Worm (Caenorhabditis elegans) whole organism, L1 larva: ENCODE measurements around the gene vha-17.

Experiments used
- blmp-1 ChIP-seq: fragments of 150-350 bp; optimal IDR thresholded peaks from 2 replicates; lab custom pipeline; 2014; ENCODE audit warnings: missing biosample characterization, missing genetic modification characterization
- ceh-82 ChIP-seq, 3 experiments: fragments of 150-350 bp in 1 of 3; sonication (generic microtip) in 2 of 3; optimal IDR thresholded peaks; 2 replicates each; lab custom pipeline; 2014 to 2017; ENCODE audit warnings: missing biosample characterization in 3 of 3, missing genetic modification characterization in 3 of 3
- egl-27 ChIP-seq, 2 experiments: fragments of 150-350 bp in 1 of 2; sonication (generic microtip); optimal IDR thresholded peaks; 3 replicates each; lab custom pipeline; 2017 to 2018; ENCODE audit warnings: missing biosample characterization in 2 of 2, missing genetic modification characterization in 2 of 2, missing genetic modification reagents in 2 of 2
- elt-2 ChIP-seq: sonication (generic microtip); optimal IDR thresholded peaks from 2 replicates; lab custom pipeline; 2016; ENCODE audit warnings: missing genetic modification characterization, mild to moderate bottlenecking, inconsistent platforms, missing compliant biosample characterization, missing genetic modification reagents
- jun-1 ChIP-seq: fragments of 150-350 bp; optimal IDR thresholded peaks from 2 replicates; lab custom pipeline; 2014; ENCODE audit warnings: missing biosample characterization, missing genetic modification reagents, missing genetic modification characterization
- nhr-237 ChIP-seq: fragments of 150-350 bp; optimal IDR thresholded peaks from 2 replicates; lab custom pipeline; 2014; ENCODE audit warnings: missing biosample characterization, missing genetic modification characterization
- nhr-71 ChIP-seq: sonication (generic microtip); optimal IDR thresholded peaks from 2 replicates; lab custom pipeline; 2016; ENCODE audit warnings: mild to moderate bottlenecking, missing genetic modification characterization, moderate library complexity, missing compliant biosample characterization
- nhr-85 ChIP-seq: sonication (generic microtip); peaks from one replicate; lab custom pipeline; 2016; ENCODE audit warnings: missing genetic modification characterization, inconsistent platforms, missing compliant biosample characterization
- pqm-1 ChIP-seq: sonication (generic microtip); optimal IDR thresholded peaks from 3 replicates; lab custom pipeline; 2017; ENCODE audit warnings: missing biosample characterization, missing genetic modification characterization
- swsn-7 ChIP-seq: sonication (generic microtip); optimal IDR thresholded peaks from 2 replicates; lab custom pipeline; 2016; ENCODE audit warnings: missing genetic modification characterization, missing compliant biosample characterization

ce11 chrIV:9335552-9336251 is 14.1 kb downstream of the vha-17 start, which contains the start of the genes coa-4 and T20D3.14:
- TF ChIP-seq ceh-82 (tag; optimal IDR thresholded peaks at IDR 0.05; lab: Kevin White, UChicago) (peak in 2 of 3 experiments; percentile 6 to 26), jun-1 (tag; lab: Kevin White, UChicago) (no peak), blmp-1 (tag; lab: Kevin White, UChicago) (peak; percentile 39), elt-2 (peak; percentile 17), nhr-85 (tag; lab: Kevin White, UChicago) (peak; percentile 55), nhr-71 (tag; lab: Kevin White, UChicago) (peak; percentile 71), nhr-237 (tag; lab: Kevin White, UChicago) (no peak), egl-27 (tag; optimal IDR thresholded peaks at IDR 0.05; lab: Kevin White, UChicago) (no peak), swsn-7 (tag; lab: Kevin White, UChicago) (peak; percentile 39), pqm-1 (tag; lab: Kevin White, UChicago) (no peak)
